Fruit fly (Drosophila melanogaster) whole organism, embryonic: ENCODE measurements around the gene CG18269.

Experiments used
- Asciz ChIP-seq: fragments of 200-800 bp; sonication (Bioruptor generic); optimal IDR thresholded peaks from 2 replicates; lab custom pipeline; 2017; ENCODE audit warnings: missing biosample characterization, mild to moderate bottlenecking, missing genetic modification characterization, missing genetic modification reagents
- BEAF-32 ChIP-seq: fragments of 200-800 bp; sonication (Bioruptor generic); optimal IDR thresholded peaks from 3 replicates; lab custom pipeline; 2017; ENCODE audit warnings: missing biosample characterization, missing genetic modification characterization, mild to moderate bottlenecking, moderate library complexity, missing genetic modification reagents
- CG10267 ChIP-seq: fragments of 200-800 bp; sonication (Bioruptor generic); optimal IDR thresholded peaks from 2 replicates; lab custom pipeline; 2018; ENCODE audit warnings: missing biosample characterization, mild to moderate bottlenecking, missing genetic modification characterization, moderate library complexity
- CG10565 ChIP-seq: fragments of 200-800 bp; sonication (Bioruptor generic); optimal IDR thresholded peaks from 3 replicates; lab custom pipeline; 2016; ENCODE audit warnings: missing biosample characterization, mild to moderate bottlenecking, missing genetic modification characterization
- CG11456 ChIP-seq: fragments of 200-800 bp; sonication (Bioruptor generic); IDR thresholded peaks from 3 replicates; pipeline ENCODE4 v1.3.6; 2022; ENCODE audit warnings: missing biosample characterization, missing genetic modification characterization
- CG1233 ChIP-seq: fragments of 200-800 bp; sonication (Bioruptor generic); optimal IDR thresholded peaks from 4 replicates; lab custom pipeline; 2018; ENCODE audit warnings: missing biosample characterization, mild to moderate bottlenecking, missing genetic modification characterization
- CG12659 ChIP-seq: fragments of 200-800 bp; sonication (Bioruptor generic); optimal IDR thresholded peaks from 3 replicates; lab custom pipeline; 2017; ENCODE audit warnings: mild to moderate bottlenecking, missing biosample characterization, missing genetic modification reagents, missing genetic modification characterization
- CG14860 ChIP-seq: fragments of 200-800 bp; sonication (Bioruptor generic); IDR thresholded peaks from 3 replicates; pipeline ENCODE4 v1.3.6; 2022; ENCODE audit warnings: missing biosample characterization, missing genetic modification characterization; ENCODE audit not compliant: partially characterized antibody
- CG2199 ChIP-seq: fragments of 200-800 bp; sonication (Bioruptor generic); IDR thresholded peaks from 3 replicates; pipeline ENCODE4 v1.3.6; 2022; ENCODE audit warnings: missing biosample characterization, missing genetic modification characterization
- CG31441 ChIP-seq: fragments of 200-800 bp; sonication (Bioruptor generic); IDR thresholded peaks from 2 replicates; pipeline ENCODE4 v1.3.6; 2022; ENCODE audit warnings: missing biosample characterization, missing genetic modification characterization
- CG32767 ChIP-seq: fragments of 200-800 bp; sonication (Bioruptor generic); IDR thresholded peaks from 2 replicates; pipeline ENCODE4 v1.3.6; 2022; ENCODE audit warnings: missing biosample characterization, missing genetic modification characterization
- CG3847 ChIP-seq: fragments of 200-800 bp; sonication (Bioruptor generic); IDR thresholded peaks from 2 replicates; pipeline ENCODE4 v1.3.6; 2022; ENCODE audit warnings: missing biosample characterization, missing genetic modification characterization
- CG3995 ChIP-seq: fragments of 200-800 bp; sonication (Bioruptor generic); optimal IDR thresholded peaks from 3 replicates; lab custom pipeline; 2016; ENCODE audit warnings: missing biosample characterization, missing genetic modification characterization
- CG4617 ChIP-seq: fragments of 200-800 bp; sonication (Bioruptor generic); optimal IDR thresholded peaks from 3 replicates; lab custom pipeline; 2016; ENCODE audit warnings: missing biosample characterization, missing genetic modification characterization, borderline replicate concordance
- CG7372 ChIP-seq: fragments of 200-800 bp; sonication (Bioruptor generic); IDR thresholded peaks from 2 replicates; pipeline ENCODE4 v1.3.6; 2022; ENCODE audit warnings: missing biosample characterization, missing genetic modification characterization
- CG7839 ChIP-seq: fragments of 200-800 bp; sonication (Bioruptor generic); optimal IDR thresholded peaks from 3 replicates; lab custom pipeline; 2018; ENCODE audit warnings: missing biosample characterization, mild to moderate bottlenecking, missing genetic modification characterization, moderate library complexity
- CG8281 ChIP-seq: fragments of 200-800 bp; sonication (Bioruptor generic); optimal IDR thresholded peaks from 2 replicates; lab custom pipeline; 2018; ENCODE audit warnings: missing biosample characterization, mild to moderate bottlenecking, missing genetic modification characterization, moderate library complexity
- CG8478 ChIP-seq: fragments of >200 bp; optimal IDR thresholded peaks from 2 replicates; lab custom pipeline; 2018
- CG9609 ChIP-seq: fragments of 200-800 bp; sonication (Bioruptor generic); optimal IDR thresholded peaks from 3 replicates; lab custom pipeline; 2016; ENCODE audit warnings: missing biosample characterization, missing genetic modification characterization
- CG9932 ChIP-seq: fragments of 200-800 bp; sonication (Bioruptor generic); IDR thresholded peaks from 2 replicates; pipeline ENCODE4 v1.3.6; 2022; ENCODE audit warnings: missing biosample characterization, missing genetic modification characterization
- D ChIP-seq, 2 experiments: fragments of 200-800 bp in 1 of 2; fragments of >200 bp in 1 of 2; sonication (Bioruptor generic) in 1 of 2; optimal IDR thresholded peaks; 2 replicates in 1 of 2; 3 replicates in 1 of 2; lab custom pipeline; 2017; ENCODE audit warnings: mild to moderate bottlenecking in 1 of 2, missing biosample characterization in 1 of 2, missing genetic modification characterization in 1 of 2, missing genetic modification reagents in 1 of 2
- D19A ChIP-seq: fragments of 200-800 bp; optimal IDR thresholded peaks from 3 replicates; lab custom pipeline; 2019; ENCODE audit warnings: missing biosample characterization, mild to moderate bottlenecking, missing genetic modification characterization, moderate library complexity
- Ets97D ChIP-seq: fragments of 200-800 bp; sonication (Bioruptor generic); optimal IDR thresholded peaks from 3 replicates; lab custom pipeline; 2016; ENCODE audit warnings: missing biosample characterization, missing genetic modification characterization
- Gsc ChIP-seq: fragments of 200-800 bp; sonication (Bioruptor generic); IDR thresholded peaks from 2 replicates; pipeline ENCODE4 v1.3.6; 2022; ENCODE audit warnings: missing biosample characterization, missing genetic modification characterization
- MBD-R2 ChIP-seq: fragments of 200-800 bp; sonication (Bioruptor generic); IDR thresholded peaks from 2 replicates; pipeline ENCODE4 v1.3.6; 2022; ENCODE audit warnings: missing biosample characterization, missing genetic modification characterization
- MESR4 ChIP-seq: fragments of 200-800 bp; sonication (Bioruptor generic); optimal IDR thresholded peaks from 2 replicates; lab custom pipeline; 2018; ENCODE audit warnings: missing biosample characterization, mild to moderate bottlenecking, missing genetic modification characterization, moderate library complexity
- NC2α ChIP-seq: fragments of 200-800 bp; sonication (Bioruptor generic); optimal IDR thresholded peaks from 2 replicates; lab custom pipeline; 2016; ENCODE audit warnings: missing biosample characterization, missing genetic modification characterization
- Nf-YC ChIP-seq: fragments of 200-800 bp; optimal IDR thresholded peaks from 3 replicates; lab custom pipeline; 2019; ENCODE audit warnings: missing biosample characterization, mild to moderate bottlenecking, missing genetic modification characterization, moderate library complexity
- PHDP ChIP-seq: fragments of 200-800 bp; sonication (Bioruptor generic); optimal IDR thresholded peaks from 3 replicates; lab custom pipeline; 2018; ENCODE audit warnings: missing biosample characterization, mild to moderate bottlenecking, missing genetic modification characterization, moderate library complexity
- Ravus ChIP-seq: fragments of 200-800 bp; sonication (Bioruptor generic); IDR thresholded peaks from 2 replicates; pipeline ENCODE4 v1.3.6; 2022; ENCODE audit warnings: missing biosample characterization, missing genetic modification characterization
- Ssrp ChIP-seq: fragments of 200-800 bp; sonication (Bioruptor generic); optimal IDR thresholded peaks from 2 replicates; lab custom pipeline; 2018; ENCODE audit warnings: missing biosample characterization, mild to moderate bottlenecking, missing genetic modification characterization, moderate library complexity
- Usf ChIP-seq: fragments of 200-800 bp; sonication (Bioruptor generic); optimal IDR thresholded peaks from 2 replicates; lab custom pipeline; 2017; ENCODE audit warnings: missing genotype, missing biosample characterization, missing genetic modification characterization
- Xrp1 ChIP-seq: fragments of 200-800 bp; sonication (Bioruptor generic); IDR thresholded peaks from 2 replicates; pipeline ENCODE4 v1.3.6; 2022; ENCODE audit warnings: missing biosample characterization, missing genetic modification characterization
- amos ChIP-seq: fragments of 200-800 bp; sonication (Bioruptor generic); IDR thresholded peaks from 2 replicates; pipeline ENCODE4 v1.3.6; 2022; ENCODE audit warnings: missing biosample characterization, missing genetic modification characterization; ENCODE audit not compliant: partially characterized antibody
- aop ChIP-seq: fragments of 200-800 bp; sonication (Bioruptor generic); IDR thresholded peaks from 2 replicates; pipeline ENCODE4 v1.3.6; 2022; ENCODE audit warnings: missing biosample characterization, missing genetic modification characterization
- chm ChIP-seq: fragments of 200-800 bp; sonication (Bioruptor generic); IDR thresholded peaks from 2 replicates; pipeline ENCODE4 v1.3.6; 2022; ENCODE audit warnings: missing biosample characterization, missing genetic modification characterization
- corto ChIP-seq: fragments of 200-800 bp; sonication (Bioruptor generic); optimal IDR thresholded peaks from 2 replicates; lab custom pipeline; 2016; ENCODE audit warnings: missing biosample characterization, mild to moderate bottlenecking, missing genetic modification characterization, moderate library complexity
- en ChIP-seq: fragments of 200-800 bp; sonication (Bioruptor generic); optimal IDR thresholded peaks from 2 replicates; lab custom pipeline; 2016; ENCODE audit warnings: missing biosample characterization, missing genetic modification characterization
- esg ChIP-seq: fragments of 200-800 bp; sonication (Bioruptor generic); conservative IDR thresholded peaks from 2 replicates; pipeline ENCODE4 v1.3.6; 2022; ENCODE audit warnings: missing biosample characterization, missing genetic modification characterization
- eve ChIP-seq, 2 experiments: fragments of >200 bp; optimal IDR thresholded peaks; 2 replicates each; lab custom pipeline; 2017; ENCODE audit warnings: missing biosample characterization in 2 of 2, missing genetic modification characterization in 2 of 2
- jing ChIP-seq: fragments of 200-800 bp; sonication (Bioruptor generic); optimal IDR thresholded peaks from 2 replicates; lab custom pipeline; 2018; ENCODE audit warnings: missing biosample characterization, mild to moderate bottlenecking, missing genetic modification characterization
- kni ChIP-seq: fragments of 200-800 bp; sonication (Bioruptor generic); optimal IDR thresholded peaks from 3 replicates; lab custom pipeline; 2017; ENCODE audit warnings: mild to moderate bottlenecking, missing biosample characterization, missing genetic modification reagents, missing genetic modification characterization
- nerfin-2 ChIP-seq: fragments of 200-800 bp; sonication (Bioruptor generic); IDR thresholded peaks from 2 replicates; pipeline ENCODE4 v1.3.6; 2022; ENCODE audit warnings: missing biosample characterization, missing genetic modification characterization; ENCODE audit not compliant: partially characterized antibody
- nom ChIP-seq: fragments of 200-800 bp; sonication (Bioruptor generic); optimal IDR thresholded peaks from 2 replicates; lab custom pipeline; 2017; ENCODE audit warnings: missing biosample characterization, missing genetic modification characterization, mild to moderate bottlenecking, moderate library complexity, missing genetic modification reagents
- schlank ChIP-seq: fragments of 200-800 bp; sonication (Bioruptor generic); optimal IDR thresholded peaks from 2 replicates; lab custom pipeline; 2018; ENCODE audit warnings: missing biosample characterization, mild to moderate bottlenecking, missing genetic modification characterization
- tna ChIP-seq: fragments of 200-800 bp; sonication (Bioruptor generic); IDR thresholded peaks from 2 replicates; pipeline ENCODE4 v1.3.6; 2022; ENCODE audit warnings: missing biosample characterization, missing genetic modification characterization; ENCODE audit not compliant: partially characterized antibody
- trem ChIP-seq: fragments of 200-800 bp; optimal IDR thresholded peaks from 3 replicates; lab custom pipeline; 2019; ENCODE audit warnings: missing biosample characterization, mild to moderate bottlenecking, missing genetic modification characterization, moderate library complexity
- usp ChIP-seq: fragments of >200 bp; optimal IDR thresholded peaks from 2 replicates; lab custom pipeline; 2017; ENCODE audit warnings: missing biosample characterization, missing genetic modification characterization
- vfl ChIP-seq: fragments of 200-800 bp; sonication (Bioruptor generic); optimal IDR thresholded peaks from 2 replicates; lab custom pipeline; 2016; ENCODE audit warnings: missing biosample characterization, missing genetic modification characterization
- vnd ChIP-seq: fragments of 200-800 bp; sonication (Bioruptor generic); IDR thresholded peaks from 3 replicates; pipeline ENCODE4 v1.3.6; 2022; ENCODE audit warnings: missing biosample characterization, missing genetic modification characterization; ENCODE audit not compliant: partially characterized antibody

Gene CG18269

dm6 chr2L:5532061-5532460 lies 19.6 kb upstream of the CG18269 start, which contains the start of gene Coq6 (continued):
- TF ChIP-seq Asciz (GFP tag; lab: Kevin White, UChicago) (no peak), vnd (GFP tag; lab: Robert Waterston, UW) (peak; percentile 38; the same call in 1 of the 3 replicates), Ets97D (GFP tag; lab: Kevin White, UChicago) (no peak), Usf (GFP tag; lab: Kevin White, UChicago) (no peak), aop (no peak), amos (GFP tag; lab: Robert Waterston, UW) (peak; percentile 49; the same call in 1 of the 2 replicates), CG8281 (tag; lab: Kevin White, UChicago) (no peak), Nf-YC (tag; lab: Kevin White, UChicago) (no peak), CG3995 (GFP tag; lab: Kevin White, UChicago) (no peak), CG8478 (lab: Kevin White, UChicago) (no peak), CG7372 (GFP tag; lab: Robert Waterston, UW) (no peak), PHDP (tag; lab: Kevin White, UChicago) (no peak), CG3847 (GFP tag; lab: Robert Waterston, UW) (no peak), CG7839 (tag; lab: Kevin White, UChicago) (no peak), D19A (no peak), nerfin-2 (no peak), tna (GFP tag; lab: Robert Waterston, UW) (0 out of 2 replicates have a peak, but pooled peaks have one; percentile 30), CG10565 (no peak), trem (tag; lab: Kevin White, UChicago) (no peak), Ravus (GFP tag; lab: Robert Waterston, UW) (no peak), schlank (no peak), CG32767 (no peak), NC2α (no peak), eve (GFP tag; optimal IDR thresholded peaks at IDR 0.05; lab: Kevin White, UChicago) (no peak), jing (GFP tag; lab: Kevin White, UChicago) (no peak), usp (no peak), CG2199 (GFP tag; lab: Robert Waterston, UW) (no peak), en (GFP tag; lab: Kevin White, UChicago) (no peak), Ssrp (tag; lab: Kevin White, UChicago) (no peak), BEAF-32 (GFP tag; lab: Kevin White, UChicago) (peak; percentile 62), CG9932 (GFP tag; lab: Robert Waterston, UW) (peak; percentile 15; the same call in 1 of the 2 replicates), CG10267 (tag; lab: Kevin White, UChicago) (no peak), esg (GFP tag; lab: Robert Waterston, UW) (no peak), CG11456 (no peak), CG9609 (GFP tag; lab: Kevin White, UChicago) (no peak), chm (GFP tag; lab: Robert Waterston, UW) (no peak), CG31441 (GFP tag; lab: Robert Waterston, UW) (no peak), MBD-R2 (peak; percentile 71; the same call in 1 of the 2 replicates), vfl (GFP tag; lab: Kevin White, UChicago) (no peak), CG1233 (GFP tag; lab: Kevin White, UChicago) (no peak), kni (GFP tag; lab: Kevin White, UChicago) (no peak), D (optimal IDR thresholded peaks at IDR 0.05; lab: Kevin White, UChicago) (no peak), D (GFP tag; optimal IDR thresholded peaks at IDR 0.05; lab: Kevin White, UChicago) (no peak), Xrp1 (GFP tag; lab: Robert Waterston, UW) (no peak), CG14860 (GFP tag; lab: Robert Waterston, UW) (peak; percentile 50; the same call in 2 of the 3 replicates), Gsc (GFP tag; lab: Robert Waterston, UW) (no peak), corto (GFP tag; lab: Kevin White, UChicago) (no peak), CG4617 (GFP tag; lab: Kevin White, UChicago) (no peak), nom (GFP tag; lab: Kevin White, UChicago) (no peak), MESR4 (peak; percentile 41), CG12659 (GFP tag; lab: Kevin White, UChicago) (no peak)
